Fruit fly (Drosophila melanogaster): ENCODE data around the gene Tim8.

Gene Tim8

dm6 chrX:11367783-11368509 lies at the start of gene Tim8, which contains the start of gene hop:
Gene Tim8 (plus strand): TSS chrX:11368445.
Gene hop (minus strand): TSS chrX:11368098.
- no peak for TF ChIP-seq rn (GFP tag; IDR thresholded peaks at IDR 0.05)
- TF ChIP-seq CG15710 (tag; optimal IDR thresholded peaks at IDR 0.05): no peak
- TF ChIP-seq Pif1A (GFP tag; optimal IDR thresholded peaks at IDR 0.05): no peak
- TF ChIP-seq D1 (tag; optimal IDR thresholded peaks at IDR 0.05): no peak
- TF ChIP-seq CG4496 (GFP tag; IDR thresholded peaks at IDR 0.05): no peak
- no peak for TF ChIP-seq CG17806 (tag; optimal IDR thresholded peaks at IDR 0.05)
- TF ChIP-seq CG32121 (GFP tag; IDR thresholded peaks at IDR 0.05): no peak
- no peak for TF ChIP-seq CG14655 (GFP tag; optimal IDR thresholded peaks at IDR 0.05)
- no peak for TF ChIP-seq CG8301 (tag; optimal IDR thresholded peaks at IDR 0.05)
- no peak for TF ChIP-seq EcR (GFP tag; optimal IDR thresholded peaks at IDR 0.05)
- no peak for TF ChIP-seq Ets98B (GFP tag; IDR thresholded peaks at IDR 0.05)
- TF ChIP-seq fd96Ca (GFP tag; IDR thresholded peaks at IDR 0.05): no peak
- no peak for TF ChIP-seq CG12605 (GFP tag; IDR thresholded peaks at IDR 0.05)
- TF ChIP-seq CG10348 (GFP tag; IDR thresholded peaks at IDR 0.05): no peak
- no peak for TF ChIP-seq CG8159 (tag; optimal IDR thresholded peaks at IDR 0.05)

- no peak for TF ChIP-seq gl (tag; optimal IDR thresholded peaks at IDR 0.05)
- TF ChIP-seq CG17806 (tag; optimal IDR thresholded peaks at IDR 0.05): no peak
- no peak for TF ChIP-seq CG32121 (GFP tag; IDR thresholded peaks at IDR 0.05)
- TF ChIP-seq CG34367 (tag; optimal IDR thresholded peaks at IDR 0.05): no peak
- no peak for TF ChIP-seq fd96Ca (GFP tag; IDR thresholded peaks at IDR 0.05)
- TF ChIP-seq Pif1A (GFP tag; optimal IDR thresholded peaks at IDR 0.05): no peak
- no peak for TF ChIP-seq D1 (tag; optimal IDR thresholded peaks at IDR 0.05)
- no peak for TF ChIP-seq Pif1B (GFP tag; optimal IDR thresholded peaks at IDR 0.05)
- TF ChIP-seq CG15710 (tag; optimal IDR thresholded peaks at IDR 0.05): no peak
- no peak for TF ChIP-seq CG8301 (tag; optimal IDR thresholded peaks at IDR 0.05)
- TF ChIP-seq CG13204 (GFP tag; optimal IDR thresholded peaks at IDR 0.05): no peak
- no peak for TF ChIP-seq CG14655 (GFP tag; optimal IDR thresholded peaks at IDR 0.05)
- TF ChIP-seq CG8159 (tag; optimal IDR thresholded peaks at IDR 0.05): no peak
- no peak for TF ChIP-seq rn (GFP tag; IDR thresholded peaks at IDR 0.05)
- TF ChIP-seq CG9948 (tag; optimal IDR thresholded peaks at IDR 0.05): no peak
- TF ChIP-seq Ets98B (GFP tag; IDR thresholded peaks at IDR 0.05): no peak
- no peak for TF ChIP-seq CG12605 (GFP tag; IDR thresholded peaks at IDR 0.05)
- no peak for TF ChIP-seq CG4496 (GFP tag; IDR thresholded peaks at IDR 0.05)
- TF ChIP-seq CG10348 (GFP tag; IDR thresholded peaks at IDR 0.05): no peak
- TF ChIP-seq Snoo (tag; optimal IDR thresholded peaks at IDR 0.05): no peak
These were observed 48.3 kb upstream of the Tim8 start for dm6 chrX:11319916-11320315.

- TF ChIP-seq D1 (tag; optimal IDR thresholded peaks at IDR 0.05): no peak
- TF ChIP-seq CG10348 (GFP tag; IDR thresholded peaks at IDR 0.05): no peak
- TF ChIP-seq rn (GFP tag; IDR thresholded peaks at IDR 0.05): no peak
These were observed 46.0 kb upstream of the Tim8 start, which contains the start of gene sisA for dm6 chrX:11322257-11322656. Gene sisA (minus strand): TSS chrX:11322357.

- no peak for TF ChIP-seq EcR (GFP tag; optimal IDR thresholded peaks at IDR 0.05)
- no peak for TF ChIP-seq Pif1A (GFP tag; optimal IDR thresholded peaks at IDR 0.05)
- no peak for TF ChIP-seq CG14655 (GFP tag; optimal IDR thresholded peaks at IDR 0.05)
- TF ChIP-seq fd96Ca (GFP tag; IDR thresholded peaks at IDR 0.05): no peak
These were observed 45.6 kb upstream of the Tim8 start for dm6 chrX:11322659-11323058.

- TF ChIP-seq Pif1B (GFP tag; optimal IDR thresholded peaks at IDR 0.05): no peak
- TF ChIP-seq CG34367 (tag; optimal IDR thresholded peaks at IDR 0.05): no peak
- TF ChIP-seq CG13204 (GFP tag; optimal IDR thresholded peaks at IDR 0.05): no peak
- TF ChIP-seq gl (tag; optimal IDR thresholded peaks at IDR 0.05): no peak
- TF ChIP-seq EcR (GFP tag; optimal IDR thresholded peaks at IDR 0.05): peak; percentile 15
- TF ChIP-seq CG8301 (tag; optimal IDR thresholded peaks at IDR 0.05): no peak
- no peak for TF ChIP-seq CG15710 (tag; optimal IDR thresholded peaks at IDR 0.05)
- TF ChIP-seq CG32121 (GFP tag; IDR thresholded peaks at IDR 0.05): no peak
- TF ChIP-seq CG17806 (tag; optimal IDR thresholded peaks at IDR 0.05): no peak
- no peak for TF ChIP-seq CG12605 (GFP tag; IDR thresholded peaks at IDR 0.05)
- no peak for TF ChIP-seq CG10348 (GFP tag; IDR thresholded peaks at IDR 0.05)
- TF ChIP-seq D1 (tag; optimal IDR thresholded peaks at IDR 0.05): no peak
- no peak for TF ChIP-seq Snoo (tag; optimal IDR thresholded peaks at IDR 0.05)
- TF ChIP-seq CG4496 (GFP tag; IDR thresholded peaks at IDR 0.05): 0 out of 3 replicates have a peak, but pooled peaks have one; percentile 9
- TF ChIP-seq CG9948 (tag; optimal IDR thresholded peaks at IDR 0.05): no peak
- no peak for TF ChIP-seq rn (GFP tag; IDR thresholded peaks at IDR 0.05)
- no peak for TF ChIP-seq Pif1A (GFP tag; optimal IDR thresholded peaks at IDR 0.05)
- TF ChIP-seq fd96Ca (GFP tag; IDR thresholded peaks at IDR 0.05): 0 out of 3 replicates have a peak, but pooled peaks have one; percentile 22
- no peak for TF ChIP-seq CG14655 (GFP tag; optimal IDR thresholded peaks at IDR 0.05)
- TF ChIP-seq CG8159 (tag; optimal IDR thresholded peaks at IDR 0.05): peak; percentile 1
- peak; percentile 39 for TF ChIP-seq Ets98B (GFP tag; IDR thresholded peaks at IDR 0.05)
These were observed 43.0 kb upstream of the Tim8 start, which contains the start of gene Gapvd1 for dm6 chrX:11325175-11325768. Gene Gapvd1 (plus strand): TSS chrX:11325385.

dm6 chrX:11326213-11326731 lies 42.0 kb upstream of the Tim8 start:
- TF ChIP-seq Snoo (tag; optimal IDR thresholded peaks at IDR 0.05) (peak; percentile 52), CG15710 (tag; optimal IDR thresholded peaks at IDR 0.05) (peak; percentile 76), CG13204 (GFP tag; optimal IDR thresholded peaks at IDR 0.05) (no peak), rn (GFP tag; IDR thresholded peaks at IDR 0.05) (peak; percentile 50; the same call in 1 of the 2 replicates), CG17806 (tag; optimal IDR thresholded peaks at IDR 0.05) (peak; percentile 66), CG32121 (GFP tag; IDR thresholded peaks at IDR 0.05) (peak; percentile 66), fd96Ca (GFP tag; IDR thresholded peaks at IDR 0.05) (peak; percentile 76), CG12605 (GFP tag; IDR thresholded peaks at IDR 0.05) (0 out of 2 replicates have a peak, but pooled peaks have one; percentile 13), CG4496 (GFP tag; IDR thresholded peaks at IDR 0.05) (peak; percentile 79), CG9948 (tag; optimal IDR thresholded peaks at IDR 0.05) (peak; percentile 70), Pif1A (GFP tag; optimal IDR thresholded peaks at IDR 0.05) (peak; percentile 78), D1 (tag; optimal IDR thresholded peaks at IDR 0.05) (no peak), CG8301 (tag; optimal IDR thresholded peaks at IDR 0.05) (peak; percentile 77), EcR (GFP tag; optimal IDR thresholded peaks at IDR 0.05) (peak; percentile 96), CG14655 (GFP tag; optimal IDR thresholded peaks at IDR 0.05) (no peak), gl (tag; optimal IDR thresholded peaks at IDR 0.05) (peak; percentile 39), CG8159 (tag; optimal IDR thresholded peaks at IDR 0.05) (peak; percentile 76), Ets98B (GFP tag; IDR thresholded peaks at IDR 0.05) (peak; percentile 56), Pif1B (GFP tag; optimal IDR thresholded peaks at IDR 0.05) (peak; percentile 67), CG10348 (GFP tag; IDR thresholded peaks at IDR 0.05) (no peak), CG34367 (tag; optimal IDR thresholded peaks at IDR 0.05) (peak; percentile 72)
